Worm (Caenorhabditis elegans) whole organism, L3 larva: Measurements from ENCODE around the gene ddx-15.

Source experiments
- R02D3.7 ChIP-seq: fragments of 150-350 bp; optimal IDR thresholded peaks from 2 replicates; lab custom pipeline; 2014; ENCODE audit warnings: missing biosample characterization, missing genetic modification characterization
- ama-1 ChIP-seq: fragments of 150-350 bp; optimal IDR thresholded peaks from 2 replicates; lab custom pipeline; 2018
- ceh-16 ChIP-seq: sonication (generic microtip); optimal IDR thresholded peaks from 2 replicates; lab custom pipeline; 2017; ENCODE audit warnings: missing biosample characterization, missing genetic modification characterization
- ceh-28 ChIP-seq: fragments of 150-350 bp; optimal IDR thresholded peaks from 2 replicates; lab custom pipeline; 2014; ENCODE audit warnings: missing biosample characterization, missing genetic modification reagents, missing genetic modification characterization
- ceh-82 ChIP-seq: fragments of 150-350 bp; optimal IDR thresholded peaks from 2 replicates; lab custom pipeline; 2014; ENCODE audit warnings: missing biosample characterization, missing genetic modification characterization
- ceh-9 ChIP-seq: sonication (generic microtip); optimal IDR thresholded peaks from 2 replicates; lab custom pipeline; 2018; ENCODE audit warnings: missing biosample characterization, missing genetic modification characterization
- daf-12 ChIP-seq: fragments of 150-350 bp; optimal IDR thresholded peaks from 2 replicates; lab custom pipeline; 2014; ENCODE audit warnings: missing biosample characterization, missing genetic modification reagents, missing genetic modification characterization
- egl-27 ChIP-seq: sonication (generic microtip); optimal IDR thresholded peaks from 4 replicates; lab custom pipeline; 2017; ENCODE audit warnings: missing biosample characterization, missing genetic modification reagents, missing genetic modification characterization
- egl-5 ChIP-seq: fragments of 150-350 bp; optimal IDR thresholded peaks from 2 replicates; lab custom pipeline; 2017; ENCODE audit warnings: missing biosample characterization, missing genetic modification reagents, missing genetic modification characterization, inconsistent platforms
- elt-1 ChIP-seq: fragments of 150-350 bp; optimal IDR thresholded peaks from 2 replicates; lab custom pipeline; 2014; ENCODE audit warnings: missing biosample characterization, missing genetic modification characterization
- elt-2 ChIP-seq: sonication (generic microtip); optimal IDR thresholded peaks from 2 replicates; lab custom pipeline; 2016; ENCODE audit warnings: missing genetic modification reagents, mild to moderate bottlenecking, missing genetic modification characterization, missing compliant biosample characterization
- elt-3 ChIP-seq, 3 experiments: fragments of 150-350 bp in 1 of 3; sonication (generic microtip) in 2 of 3; optimal IDR thresholded peaks; 2 replicates in 2 of 3; 4 replicates in 1 of 3; lab custom pipeline; 2014 to 2017; ENCODE audit warnings: missing biosample characterization in 3 of 3, missing genetic modification characterization in 3 of 3
- eor-1 ChIP-seq, 2 experiments: fragments of 150-350 bp; optimal IDR thresholded peaks; 2 replicates each; lab custom pipeline; 2014 to 2018; ENCODE audit warnings: missing biosample characterization in 2 of 2, missing genetic modification characterization in 2 of 2
- fkh-10 ChIP-seq: sonication (generic microtip); optimal IDR thresholded peaks from 2 replicates; lab custom pipeline; 2017; ENCODE audit warnings: missing biosample characterization, missing genetic modification reagents, missing genetic modification characterization
- hmg-11 ChIP-seq: sonication (generic microtip); optimal IDR thresholded peaks from 2 replicates; lab custom pipeline; 2016; ENCODE audit warnings: missing genetic modification characterization, missing compliant biosample characterization
- jun-1 ChIP-seq: fragments of 150-350 bp; optimal IDR thresholded peaks from 2 replicates; lab custom pipeline; 2014; ENCODE audit warnings: missing biosample characterization, missing genetic modification reagents, missing genetic modification characterization
- lin-15B ChIP-seq: fragments of 150-350 bp; optimal IDR thresholded peaks from 2 replicates; lab custom pipeline; 2014; ENCODE audit warnings: missing biosample characterization, missing genetic modification characterization
- lin-39 ChIP-seq: fragments of 150-350 bp; optimal IDR thresholded peaks from 2 replicates; lab custom pipeline; 2018; ENCODE audit warnings: missing biosample characterization, missing genetic modification reagents, missing genetic modification characterization
- mdl-1 ChIP-seq: fragments of 150-350 bp; optimal IDR thresholded peaks from 2 replicates; lab custom pipeline; 2014; ENCODE audit warnings: missing biosample characterization, missing genetic modification characterization
- mml-1 ChIP-seq: fragments of 150-350 bp; sonication (generic microtip); optimal IDR thresholded peaks from 3 replicates; lab custom pipeline; 2014; ENCODE audit warnings: missing biosample characterization, missing genetic modification characterization
- nfya-1 ChIP-seq: sonication (generic microtip); optimal IDR thresholded peaks from 2 replicates; lab custom pipeline; 2017; ENCODE audit warnings: missing genetic modification characterization, mild to moderate bottlenecking, missing compliant biosample characterization, antibody characterized with exemption, moderate library complexity; ENCODE audit not compliant: insufficient read depth
- nhr-12 ChIP-seq: fragments of 150-350 bp; optimal IDR thresholded peaks from 2 replicates; lab custom pipeline; 2014; ENCODE audit warnings: missing biosample characterization, missing genetic modification characterization
- nhr-23 ChIP-seq: fragments of 150-350 bp; optimal IDR thresholded peaks from 2 replicates; lab custom pipeline; 2014; ENCODE audit warnings: missing biosample characterization, missing genetic modification reagents, missing genetic modification characterization
- nhr-237 ChIP-seq: fragments of 150-350 bp; optimal IDR thresholded peaks from 2 replicates; lab custom pipeline; 2014; ENCODE audit warnings: missing biosample characterization, missing genetic modification characterization
- nhr-25 ChIP-seq: sonication (generic microtip); optimal IDR thresholded peaks from 2 replicates; lab custom pipeline; 2017; ENCODE audit warnings: missing biosample characterization, missing genetic modification characterization
- nhr-43 ChIP-seq: sonication (generic microtip); optimal IDR thresholded peaks from 2 replicates; lab custom pipeline; 2016; ENCODE audit warnings: mild to moderate bottlenecking, missing genetic modification characterization, missing compliant biosample characterization; ENCODE audit not compliant: poor library complexity, severe bottlenecking
- nhr-67 ChIP-seq: fragments of 150-350 bp; optimal IDR thresholded peaks from 2 replicates; lab custom pipeline; 2014; ENCODE audit warnings: missing biosample characterization, missing genetic modification characterization
- nhr-76 ChIP-seq: fragments of 150-350 bp; sonication (generic microtip); optimal IDR thresholded peaks from 5 replicates; lab custom pipeline; 2014; ENCODE audit warnings: missing biosample characterization, missing genetic modification characterization
- pha-4 ChIP-seq: fragments of 150-350 bp; optimal IDR thresholded peaks from 2 replicates; lab custom pipeline; 2014; ENCODE audit warnings: missing biosample characterization, missing genetic modification reagents, missing genetic modification characterization
- pqm-1 ChIP-seq: fragments of 150-350 bp; optimal IDR thresholded peaks from 2 replicates; lab custom pipeline; 2017; ENCODE audit warnings: missing biosample characterization, missing genetic modification characterization, inconsistent platforms
- sea-2 ChIP-seq: fragments of 150-350 bp; sonication (generic microtip); optimal IDR thresholded peaks from 4 replicates; lab custom pipeline; 2014; ENCODE audit warnings: missing biosample characterization, missing genetic modification reagents, missing genetic modification characterization
- skn-1 ChIP-seq: fragments of 150-350 bp; optimal IDR thresholded peaks from 2 replicates; lab custom pipeline; 2014; ENCODE audit warnings: missing biosample characterization, missing genetic modification characterization
- snpc-4 ChIP-seq: fragments of 150-350 bp; optimal IDR thresholded peaks from 2 replicates; lab custom pipeline; 2014; ENCODE audit warnings: missing biosample characterization, missing genetic modification characterization
- unc-62 ChIP-seq: fragments of 150-350 bp; sonication (generic microtip); optimal IDR thresholded peaks from 4 replicates; lab custom pipeline; 2014; ENCODE audit warnings: missing biosample characterization, missing genetic modification reagents, missing genetic modification characterization
- ztf-11 ChIP-seq: fragments of 150-350 bp; optimal IDR thresholded peaks from 2 replicates; lab custom pipeline; 2014; ENCODE audit warnings: missing biosample characterization, missing genetic modification characterization

ddx-15 gene

ce11 chrIII:5620186-5620585, 28.7 kb upstream of the ddx-15 start:
- TF ChIP-seq elt-1 (no peak), snpc-4 (no peak), nhr-25 (tag; lab: Kevin White, UChicago) (peak; percentile 11), jun-1 (no peak), nhr-12 (tag; lab: Kevin White, UChicago) (no peak)

ce11 chrIII:5615675-5616074, 24.2 kb upstream of the ddx-15 start:
- TF ChIP-seq hmg-11 (tag; lab: Kevin White, UChicago) (no peak), ceh-28 (tag; lab: Kevin White, UChicago) (no peak), nfya-1 (tag; lab: Kevin White, UChicago) (peak; percentile 56), nhr-23 (no peak), jun-1 (no peak)

ce11 chrIII:5614648-5615047, 23.1 kb upstream of the ddx-15 start, which contains the start of gene basl-1:
Gene basl-1, plus strand, starts transcription at chrIII:5614948.
- TF ChIP-seq nhr-237 (tag; lab: Kevin White, UChicago) (no peak), ceh-9 (tag; lab: Kevin White, UChicago) (no peak), nhr-25 (tag; lab: Kevin White, UChicago) (no peak), nhr-67 (tag; lab: Kevin White, UChicago) (no peak), skn-1 (tag; lab: Kevin White, UChicago) (no peak), fkh-10 (no peak), mdl-1 (no peak), daf-12 (no peak), eor-1 (tag; optimal IDR thresholded peaks at IDR 0.05; lab: Kevin White, UChicago) (no peak), sea-2 (GFP tag; lab: Kevin White, UChicago) (no peak), mml-1 (no peak), nhr-43 (tag; lab: Kevin White, UChicago) (no peak), lin-15B (tag; lab: Kevin White, UChicago) (no peak), ceh-28 (tag; lab: Kevin White, UChicago) (no peak), nhr-76 (tag; lab: Kevin White, UChicago) (no peak), pqm-1 (no peak), ama-1 (lab: Kevin White, UChicago) (no peak)

ce11 chrIII:5611604-5612324, 20.2 kb upstream of the ddx-15 start, which contains the start of gene bas-1:
Gene bas-1, plus strand, starts transcription at chrIII:5612274.
- TF ChIP-seq lin-39 (tag; lab: Kevin White, UChicago) (peak; percentile 6), pqm-1 (peak; percentile 60), hmg-11 (tag; lab: Kevin White, UChicago) (no peak), nhr-12 (tag; lab: Kevin White, UChicago) (no peak), elt-2 (tag; lab: Kevin White, UChicago) (peak; percentile 34)

- no peak for TF ChIP-seq ceh-16 (tag; lab: Kevin White, UChicago)
- peak; percentile 20 for TF ChIP-seq pqm-1
- TF ChIP-seq elt-2 (tag; lab: Kevin White, UChicago): peak; percentile 81
Measured at ce11 chrIII:5610276-5610675, 18.8 kb upstream of the ddx-15 start, which contains the start of gene C05D2.8. Gene C05D2.8, minus strand, starts transcription at chrIII:5610346.

- TF ChIP-seq skn-1 (tag; lab: Kevin White, UChicago): no peak
- TF ChIP-seq nhr-23: no peak
- TF ChIP-seq egl-27 (tag; lab: Kevin White, UChicago): no peak
- no peak for TF ChIP-seq mdl-1
- TF ChIP-seq elt-1: no peak
Measured at ce11 chrIII:5604080-5604479, 12.6 kb upstream of the ddx-15 start, which contains the start of gene xnd-1. Gene xnd-1, plus strand, starts transcription at chrIII:5604460.

- TF ChIP-seq elt-3 (tag; optimal IDR thresholded peaks at IDR 0.05; lab: Kevin White, UChicago) (peak in 1 of 3 experiments; percentile 25), unc-62 (GFP tag; lab: Kevin White, UChicago) (no peak), eor-1 (tag; optimal IDR thresholded peaks at IDR 0.05; lab: Kevin White, UChicago) (no peak), ceh-28 (tag; lab: Kevin White, UChicago) (peak; percentile 84), nhr-23 (peak; percentile 75), ceh-82 (tag; lab: Kevin White, UChicago) (peak; percentile 5), jun-1 (peak; percentile 54), nhr-25 (tag; lab: Kevin White, UChicago) (peak; percentile 74), pqm-1 (peak; percentile 39), ztf-11 (no peak), lin-15B (tag; lab: Kevin White, UChicago) (peak; percentile 94), elt-2 (tag; lab: Kevin White, UChicago) (peak; percentile 39), snpc-4 (peak; percentile 76), fkh-10 (peak; percentile 38), skn-1 (tag; lab: Kevin White, UChicago) (peak; percentile 8), lin-39 (tag; lab: Kevin White, UChicago) (peak; percentile 75), sea-2 (GFP tag; lab: Kevin White, UChicago) (no peak), R02D3.7 (tag; lab: Kevin White, UChicago) (peak; percentile 69), egl-5 (peak; percentile 76), nfya-1 (tag; lab: Kevin White, UChicago) (peak; percentile 80), nhr-43 (tag; lab: Kevin White, UChicago) (peak; percentile 60), pha-4 (peak; percentile 93), mdl-1 (no peak)
- TF ChIP-seq, all 47 proteins: peak for 18
Measured at ce11 chrIII:5603439-5603986, 12.0 kb upstream of the ddx-15 start, which contains the start of gene madf-11. Gene madf-11, minus strand, starts transcription at chrIII:5603489.
